Worm (Caenorhabditis elegans): ENCODE results near the gene srt-59.
A peak's percentile ranks its signal among the peaks of the same experiment; 100 is the strongest.

srt-59 gene

DNA sequence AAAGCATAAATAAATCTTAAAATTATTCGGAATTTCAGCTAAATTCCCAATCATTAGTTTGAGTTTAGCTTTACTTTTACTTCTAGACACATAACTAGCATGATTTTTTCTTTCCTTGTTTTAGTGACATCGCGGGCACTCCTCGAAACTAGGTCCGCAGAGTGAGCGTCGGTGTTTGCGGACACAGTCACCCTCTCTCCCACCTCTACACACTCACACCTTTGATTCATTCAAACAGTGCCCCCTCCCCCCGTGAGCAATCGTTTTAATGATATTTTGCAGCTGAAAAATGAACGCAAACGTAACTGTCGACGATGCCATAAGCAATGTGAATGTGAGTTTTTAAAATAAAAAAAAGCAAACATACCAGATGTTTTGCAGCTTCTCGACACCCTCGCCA is 29.0 kb downstream of the srt-59 start, which contains the start of gene gex-2:
Gene gex-2, plus strand, starts transcription at position 283 of the 400 bp plus-strand sequence.
- TF ChIP-seq egl-18 (GFP tag; IDR thresholded peaks at IDR 0.05): no peak
- TF ChIP-seq mcd-1 (GFP tag; IDR thresholded peaks at IDR 0.05): 0 out of 2 replicates have a peak, but pooled peaks have one; percentile 19
- TF ChIP-seq mel-28 (tag; optimal IDR thresholded peaks at IDR 0.05; ENCODE audit: borderline replicate concordance): no peak
- TF ChIP-seq nhr-80 (tag; optimal IDR thresholded peaks at IDR 0.05): peak; percentile 10
- no peak for TF ChIP-seq nhr-90 (tag; optimal IDR thresholded peaks at IDR 0.05)
- no peak for TF ChIP-seq C06A6.2 (GFP tag; conservative IDR thresholded peaks at IDR 0.05)
- no peak for TF ChIP-seq Y53F4B.3 (GFP tag; IDR thresholded peaks at IDR 0.05)
- TF ChIP-seq F49E8.2 (tag; optimal IDR thresholded peaks at IDR 0.05; ENCODE audit: insufficient read depth): no peak
- TF ChIP-seq efl-1 (GFP tag; optimal IDR thresholded peaks at IDR 0.05): no peak
- no peak for TF ChIP-seq lin-54 (GFP tag; optimal IDR thresholded peaks at IDR 0.05)
- TF ChIP-seq lsl-1 (GFP tag; optimal IDR thresholded peaks at IDR 0.05): no peak
- TF ChIP-seq F37B4.10 (GFP tag; IDR thresholded peaks at IDR 0.05): no peak
- no peak for TF ChIP-seq snpc-1.3 (tag; optimal IDR thresholded peaks at IDR 0.05; ENCODE audit: insufficient read depth)
- no peak for TF ChIP-seq F33H1.4 (GFP tag; IDR thresholded peaks at IDR 0.05)
- TF ChIP-seq rpc-1 (optimal IDR thresholded peaks at IDR 0.05): no peak
- no peak for TF ChIP-seq rpc-1 (tag; optimal IDR thresholded peaks at IDR 0.05)

DNA sequence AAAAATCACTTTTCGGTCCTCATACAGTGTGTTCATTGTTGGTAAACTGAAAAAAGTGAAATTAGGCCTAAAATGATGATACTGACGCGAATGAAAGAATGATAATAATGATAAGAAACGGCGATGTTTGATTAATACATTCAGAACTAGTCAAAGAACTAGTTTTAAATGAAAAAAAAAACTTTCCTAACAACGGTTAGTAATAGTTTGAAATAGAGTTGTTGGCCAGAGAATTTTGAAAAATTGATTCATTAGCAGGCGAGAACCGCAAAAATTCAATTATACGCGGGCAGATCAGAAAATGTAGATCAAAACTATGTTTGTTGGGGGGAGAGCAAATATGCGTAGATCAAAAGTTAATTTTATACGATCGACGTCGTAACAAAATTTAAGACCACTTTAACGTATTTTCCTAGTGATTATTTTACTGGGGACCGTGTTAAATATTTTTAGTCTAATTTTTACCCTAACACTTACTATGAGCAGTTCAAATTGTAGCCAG is 30.6 kb downstream of the srt-59 start, which contains the start of gene F56A11.5:
Gene F56A11.5, minus strand, starts transcription at position 51 of the 502 bp plus-strand sequence.
- TF ChIP-seq madf-6 (GFP tag; IDR thresholded peaks at IDR 0.05) (peak; percentile 78), unc-62 (GFP tag; optimal IDR thresholded peaks at IDR 0.05) (no peak), ceh-58 (GFP tag; IDR thresholded peaks at IDR 0.05) (no peak), Y53G8AR.9 (GFP tag; conservative IDR thresholded peaks at IDR 0.05) (no peak), madf-8 (GFP tag; conservative IDR thresholded peaks at IDR 0.05) (peak; percentile 59), efl-1 (GFP tag; optimal IDR thresholded peaks at IDR 0.05) (peak; percentile 65), hrde-1 (tag; optimal IDR thresholded peaks at IDR 0.05; ENCODE audit: borderline replicate concordance) (no peak), bed-1 (GFP tag; IDR thresholded peaks at IDR 0.05) (no peak), sdz-38 (tag; optimal IDR thresholded peaks at IDR 0.05) (no peak), cebp-1 (GFP tag; IDR thresholded peaks at IDR 0.05) (no peak), cebp-1 (tag; optimal IDR thresholded peaks at IDR 0.05) (no peak), him-1 (tag; optimal IDR thresholded peaks at IDR 0.05) (no peak), mel-28 (tag; optimal IDR thresholded peaks at IDR 0.05; ENCODE audit: borderline replicate concordance) (no peak), attf-3 (GFP tag; conservative IDR thresholded peaks at IDR 0.05) (no peak), ztf-25 (GFP tag; IDR thresholded peaks at IDR 0.05) (no peak), mxl-1 (tag; optimal IDR thresholded peaks at IDR 0.05) (no peak), snpc-1.3 (tag; optimal IDR thresholded peaks at IDR 0.05; ENCODE audit: insufficient read depth) (no peak), F57A8.1 (GFP tag; optimal IDR thresholded peaks at IDR 0.05) (no peak), let-526 (GFP tag; IDR thresholded peaks at IDR 0.05) (no peak), nhr-80 (tag; optimal IDR thresholded peaks at IDR 0.05) (no peak)

DNA sequence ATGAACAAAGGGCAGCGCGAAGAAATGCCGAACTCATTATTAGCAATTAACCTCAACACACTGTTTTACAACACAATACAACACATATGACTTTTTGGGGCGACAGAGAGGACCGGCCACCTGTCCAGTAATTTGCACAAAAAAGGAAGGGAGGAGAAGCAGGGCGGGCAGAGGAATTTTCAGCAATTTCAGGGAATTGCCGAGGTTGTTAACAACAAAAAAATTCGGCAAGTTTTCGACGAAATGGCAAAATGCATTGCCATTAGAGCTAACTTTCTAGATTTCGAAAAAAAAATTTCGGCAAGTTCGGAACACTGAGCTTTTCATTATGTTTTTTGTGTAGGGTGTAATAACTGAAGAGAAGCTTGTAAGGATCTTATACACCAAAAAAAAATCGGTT is 37.5 kb downstream of the srt-59 start:
- no peak for TF ChIP-seq B0261.1 (tag; optimal IDR thresholded peaks at IDR 0.05)
- no peak for TF ChIP-seq F52B5.7 (tag; optimal IDR thresholded peaks at IDR 0.05)
- TF ChIP-seq Y95B8A.8 (GFP tag; IDR thresholded peaks at IDR 0.05): no peak
- TF ChIP-seq snpc-4 (GFP tag; optimal IDR thresholded peaks at IDR 0.05): no peak
- TF ChIP-seq snpc-4 (tag; optimal IDR thresholded peaks at IDR 0.05): no peak
- no peak for TF ChIP-seq efl-1 (GFP tag; optimal IDR thresholded peaks at IDR 0.05)
- no peak for TF ChIP-seq F22D6.2 (tag; optimal IDR thresholded peaks at IDR 0.05)
- no peak for TF ChIP-seq rcor-1 (GFP tag; IDR thresholded peaks at IDR 0.05)
- no peak for TF ChIP-seq tbp1 (GFP tag; optimal IDR thresholded peaks at IDR 0.05)
- no peak for TF ChIP-seq F57C9.4 (tag; optimal IDR thresholded peaks at IDR 0.05)
- TF ChIP-seq let-607 (tag; optimal IDR thresholded peaks at IDR 0.05): no peak
- TF ChIP-seq fkh-3 (tag; optimal IDR thresholded peaks at IDR 0.05): no peak
- no peak for TF ChIP-seq madf-10 (tag; optimal IDR thresholded peaks at IDR 0.05)
- TF ChIP-seq nhr-27 (tag; optimal IDR thresholded peaks at IDR 0.05): no peak
- no peak for TF ChIP-seq hlh-26 (GFP tag; conservative IDR thresholded peaks at IDR 0.05)
- no peak for TF ChIP-seq egrh-3 (GFP tag; IDR thresholded peaks at IDR 0.05)
- no peak for TF ChIP-seq F23B12.7 (tag; optimal IDR thresholded peaks at IDR 0.05; ENCODE audit: insufficient read depth)
